Fruit fly (Drosophila melanogaster) whole organism, wandering third instar larva: ENCODE data around the gene CG2652.

Experiments used
- Dfd ChIP-seq: fragments of >200 bp; optimal IDR thresholded peaks from 2 replicates; lab custom pipeline; 2017; ENCODE audit warnings: missing biosample characterization, missing genetic modification characterization
- Hr78 ChIP-seq: fragments of >200 bp; optimal IDR thresholded peaks from 2 replicates; lab custom pipeline; 2017; ENCODE audit warnings: missing biosample characterization, missing genetic modification characterization
- Hr83 ChIP-seq: fragments of 200-300 bp; sonication (Bioruptor generic); optimal IDR thresholded peaks from 2 replicates; lab custom pipeline; 2016; ENCODE audit warnings: missing biosample characterization, mild to moderate bottlenecking, missing genetic modification characterization, moderate library complexity; ENCODE audit not compliant: poor library complexity, severe bottlenecking
- N ChIP-seq: fragments of >200 bp; optimal IDR thresholded peaks from 2 replicates; lab custom pipeline; 2018; ENCODE audit warnings: missing biosample characterization, missing external identifiers, missing genetic modification characterization
- OdsH ChIP-seq: fragments of 200-800 bp; sonication (Bioruptor generic); optimal IDR thresholded peaks from 2 replicates; lab custom pipeline; 2016; ENCODE audit warnings: missing biosample characterization, mild to moderate bottlenecking, missing genetic modification characterization
- woc ChIP-seq: sonication (Bioruptor generic); optimal IDR thresholded peaks from 2 replicates; lab custom pipeline; 2016; ENCODE audit warnings: missing biosample characterization, mild to moderate bottlenecking, missing genetic modification characterization

dm6 chrX:2637914-2638313 lies 44.8 kb downstream of the CG2652 start:
- TF ChIP-seq Dfd (GFP tag; lab: Kevin White, UChicago) (no peak), OdsH (GFP tag; lab: Kevin White, UChicago) (no peak), Hr83 (GFP tag; lab: Kevin White, UChicago) (no peak), Hr78 (no peak), woc (GFP tag; lab: Kevin White, UChicago) (no peak), N (GFP tag; lab: Kevin White, UChicago) (no peak)
